Worm (Caenorhabditis elegans) whole organism, young adult: Measurements from ENCODE around the gene R05G9.5.

Source experiments
- B0035.1 ChIP-seq: sonication (generic microtip); optimal IDR thresholded peaks from 2 replicates; lab custom pipeline; 2016; ENCODE audit warnings: missing genetic modification characterization, mild to moderate bottlenecking, missing compliant biosample characterization, missing genotype, missing genetic modification reagents
- B0336.3 ChIP-seq: fragments of 200-800 bp; sonication (Bioruptor generic); IDR thresholded peaks from 2 replicates; pipeline ENCODE4 v1.3.6; 2022; ENCODE audit warnings: missing genetic modification characterization, missing compliant biosample characterization
- F10E7.11 ChIP-seq: sonication (generic microtip); optimal IDR thresholded peaks from 2 replicates; lab custom pipeline; 2017; ENCODE audit warnings: mild to moderate bottlenecking, missing genetic modification characterization, moderate library complexity, missing compliant biosample characterization
- F22D6.2 ChIP-seq: sonication (generic microtip); optimal IDR thresholded peaks from 2 replicates; lab custom pipeline; 2016; ENCODE audit warnings: mild to moderate bottlenecking, missing genetic modification characterization, missing compliant biosample characterization
- K11D2.4 ChIP-seq: fragments of 200-800 bp; sonication (Bioruptor generic); IDR thresholded peaks from 2 replicates; pipeline ENCODE4 v1.3.6; 2022; ENCODE audit warnings: missing genetic modification reagents, missing genetic modification characterization, missing compliant biosample characterization
- K12H6.12 ChIP-seq: fragments of 200-800 bp; sonication (Bioruptor generic); optimal IDR thresholded peaks from 2 replicates; lab custom pipeline; 2018; ENCODE audit warnings: mild to moderate bottlenecking, missing genetic modification characterization, missing compliant biosample characterization
- T26A5.8 ChIP-seq: sonication (generic microtip); optimal IDR thresholded peaks from 2 replicates; lab custom pipeline; 2016; ENCODE audit warnings: missing genetic modification characterization, missing compliant biosample characterization
- ama-1 ChIP-seq, 3 experiments: fragments of 150-350 bp in 1 of 3; sonication (generic microtip) in 2 of 3; optimal IDR thresholded peaks; 2 replicates each; lab custom pipeline; 2014 to 2018; ENCODE audit warnings: missing biosample characterization in 2 of 3, missing genetic modification characterization in 2 of 3, missing genetic modification reagents in 2 of 3
- athp-1 ChIP-seq: sonication (generic microtip); optimal IDR thresholded peaks from 2 replicates; lab custom pipeline; 2017; ENCODE audit warnings: mild to moderate bottlenecking, missing genetic modification characterization, missing compliant biosample characterization
- attf-5 ChIP-seq: fragments of 200-800 bp; sonication (Bioruptor generic); optimal IDR thresholded peaks from 2 replicates; lab custom pipeline; 2018; ENCODE audit warnings: mild to moderate bottlenecking, missing genetic modification characterization, missing compliant biosample characterization
- bed-2 ChIP-seq: fragments of 200-800 bp; sonication (Bioruptor generic); IDR thresholded peaks from 2 replicates; pipeline ENCODE4 v1.3.6; 2022; ENCODE audit warnings: missing genetic modification reagents, missing genetic modification characterization, missing compliant biosample characterization
- ccch-3 ChIP-seq: fragments of 200-800 bp; sonication (Bioruptor generic); optimal IDR thresholded peaks from 2 replicates; lab custom pipeline; 2018; ENCODE audit warnings: mild to moderate bottlenecking, missing genetic modification characterization, missing compliant biosample characterization
- cebp-1 ChIP-seq, 2 experiments: fragments of 200-800 bp in 1 of 2; sonication (Bioruptor generic) in 1 of 2; sonication (generic microtip) in 1 of 2; IDR thresholded peaks in 1 of 2; optimal IDR thresholded peaks in 1 of 2; 2 replicates each; pipeline versions ENCODE4 v1.3.6 to Lab custom; 2017 to 2022; ENCODE audit warnings: missing compliant biosample characterization in 2 of 2, missing genetic modification characterization in 2 of 2, mild to moderate bottlenecking in 1 of 2, missing genetic modification reagents in 1 of 2, moderate library complexity in 1 of 2
- ceh-27 ChIP-seq: fragments of 200-800 bp; sonication (Bioruptor generic); optimal IDR thresholded peaks from 2 replicates; lab custom pipeline; 2018; ENCODE audit warnings: mild to moderate bottlenecking, missing genetic modification characterization, moderate library complexity, missing compliant biosample characterization
- ceh-40 ChIP-seq: fragments of 200-800 bp; sonication (Bioruptor generic); IDR thresholded peaks from 2 replicates; pipeline ENCODE4 v1.3.6; 2022; ENCODE audit warnings: missing genetic modification characterization, missing compliant biosample characterization
- ceh-91 ChIP-seq: fragments of 200-800 bp; sonication (Bioruptor generic); IDR thresholded peaks from 2 replicates; pipeline ENCODE4 v1.3.6; 2022; ENCODE audit warnings: missing genetic modification reagents, missing genetic modification characterization, missing compliant biosample characterization
- die-1 ChIP-seq: sonication (generic microtip); optimal IDR thresholded peaks from 2 replicates; lab custom pipeline; 2016; ENCODE audit warnings: missing genotype, mild to moderate bottlenecking, missing genetic modification characterization, missing compliant biosample characterization
- dox-1 ChIP-seq: fragments of 200-800 bp; sonication (Bioruptor generic); IDR thresholded peaks from 2 replicates; pipeline ENCODE4 v1.3.6; 2022; ENCODE audit warnings: missing genetic modification reagents, missing genetic modification characterization, missing compliant biosample characterization
- egl-18 ChIP-seq: fragments of 200-800 bp; sonication (Bioruptor generic); IDR thresholded peaks from 2 replicates; pipeline ENCODE4 v1.3.6; 2022; ENCODE audit warnings: missing genetic modification reagents, missing genetic modification characterization, missing compliant biosample characterization
- egrh-3 ChIP-seq: fragments of 200-800 bp; sonication (Bioruptor generic); IDR thresholded peaks from 2 replicates; pipeline ENCODE4 v1.3.6; 2022; ENCODE audit warnings: missing genetic modification reagents, missing genetic modification characterization, missing compliant biosample characterization
- gei-17 ChIP-seq: fragments of 200-800 bp; sonication (Bioruptor generic); optimal IDR thresholded peaks from 2 replicates; lab custom pipeline; 2018; ENCODE audit warnings: mild to moderate bottlenecking, missing genetic modification characterization, missing compliant biosample characterization
- hlh-12 ChIP-seq: sonication (generic microtip); optimal IDR thresholded peaks from 2 replicates; lab custom pipeline; 2016; ENCODE audit warnings: missing genetic modification characterization, missing compliant biosample characterization
- hmg-1.2 ChIP-seq: fragments of 200-800 bp; sonication (Bioruptor generic); IDR thresholded peaks from 2 replicates; pipeline ENCODE4 v1.3.6; 2022; ENCODE audit warnings: missing genetic modification reagents, missing genetic modification characterization, missing compliant biosample characterization
- hmg-20 ChIP-seq: fragments of 200-800 bp; sonication (Bioruptor generic); IDR thresholded peaks from 2 replicates; pipeline ENCODE4 v1.3.6; 2022; ENCODE audit warnings: missing genetic modification reagents, missing genetic modification characterization, missing compliant biosample characterization
- hrde-1 ChIP-seq: sonication (generic microtip); optimal IDR thresholded peaks from 2 replicates; lab custom pipeline; 2016; ENCODE audit warnings: missing genetic modification characterization, mild to moderate bottlenecking, missing compliant biosample characterization, moderate library complexity, missing genotype, missing genetic modification reagents, borderline replicate concordance
- hsf-1 ChIP-seq: fragments of 200-800 bp; sonication (Bioruptor generic); IDR thresholded peaks from 2 replicates; pipeline ENCODE4 v1.3.6; 2022; ENCODE audit warnings: missing genetic modification reagents, missing genetic modification characterization, missing compliant biosample characterization
- lin-26 ChIP-seq: fragments of 200-800 bp; sonication (Bioruptor generic); IDR thresholded peaks from 2 replicates; pipeline ENCODE4 v1.3.6; 2022; ENCODE audit warnings: missing genetic modification reagents, missing genetic modification characterization, missing compliant biosample characterization
- madf-10 ChIP-seq: sonication (generic microtip); optimal IDR thresholded peaks from 2 replicates; lab custom pipeline; 2016; ENCODE audit warnings: mild to moderate bottlenecking, missing genetic modification characterization, missing compliant biosample characterization
- madf-3 ChIP-seq: fragments of 200-800 bp; sonication (Bioruptor generic); IDR thresholded peaks from 2 replicates; pipeline ENCODE4 v1.3.6; 2022; ENCODE audit warnings: missing genetic modification reagents, missing genetic modification characterization, missing compliant biosample characterization
- madf-6 ChIP-seq: fragments of 200-800 bp; sonication (Bioruptor generic); IDR thresholded peaks from 2 replicates; pipeline ENCODE4 v1.3.6; 2022; ENCODE audit warnings: missing genetic modification reagents, missing genetic modification characterization, missing compliant biosample characterization
- mcd-1 ChIP-seq: fragments of 200-800 bp; sonication (Bioruptor generic); IDR thresholded peaks from 2 replicates; pipeline ENCODE4 v1.3.6; 2022; ENCODE audit warnings: missing genetic modification reagents, missing genetic modification characterization, missing compliant biosample characterization
- mes-4 ChIP-seq: sonication (generic microtip); optimal IDR thresholded peaks from 2 replicates; lab custom pipeline; 2016; ENCODE audit warnings: missing genotype, missing genetic modification characterization, missing compliant biosample characterization
- pbrm-1 ChIP-seq: fragments of 200-800 bp; sonication (Bioruptor generic); IDR thresholded peaks from 2 replicates; pipeline ENCODE4 v1.3.6; 2022; ENCODE audit warnings: missing genetic modification reagents, missing genetic modification characterization, missing compliant biosample characterization
- rec-8 ChIP-seq, 2 experiments: sonication (generic microtip); optimal IDR thresholded peaks; 2 replicates each; lab custom pipeline; 2016; ENCODE audit warnings: mild to moderate bottlenecking in 2 of 2, missing genetic modification characterization in 2 of 2, missing genetic modification reagents in 2 of 2, missing genotype in 2 of 2, missing biosample characterization in 1 of 2, missing compliant biosample characterization in 1 of 2, moderate library complexity in 1 of 2
- rpc-1 ChIP-seq, 2 experiments: fragments of 150-350 bp in 1 of 2; sonication (generic microtip) in 1 of 2; optimal IDR thresholded peaks; 2 replicates each; lab custom pipeline; 2014 to 2018; ENCODE audit warnings: missing biosample characterization in 1 of 2, missing genetic modification characterization in 1 of 2, missing genetic modification reagents in 1 of 2, missing genotype in 1 of 2
- snpc-3.4 ChIP-seq: sonication (generic microtip); optimal IDR thresholded peaks from 2 replicates; lab custom pipeline; 2017; ENCODE audit warnings: missing genetic modification characterization, mild to moderate bottlenecking, missing compliant biosample characterization, antibody characterized with exemption, moderate library complexity, missing genotype, missing genetic modification reagents
- snpc-4 ChIP-seq, 5 experiments: fragments of 150-350 bp in 1 of 5; sonication (generic microtip) in 4 of 5; optimal IDR thresholded peaks; 2 replicates each; lab custom pipeline; 2014 to 2018; ENCODE audit warnings: missing genetic modification characterization in 5 of 5, missing biosample characterization in 3 of 5, antibody characterized with exemption in 2 of 5, mild to moderate bottlenecking in 2 of 5, missing compliant biosample characterization in 2 of 5, missing genotype in 2 of 5, moderate library complexity in 2 of 5, missing genetic modification reagents in 1 of 5
- tbx-9 ChIP-seq: sonication (generic microtip); optimal IDR thresholded peaks from 2 replicates; lab custom pipeline; 2016; ENCODE audit warnings: borderline replicate concordance, missing genetic modification characterization, inconsistent platforms, missing compliant biosample characterization
- xnd-1 ChIP-seq: sonication (generic microtip); optimal IDR thresholded peaks from 2 replicates; lab custom pipeline; 2016; ENCODE audit warnings: missing genotype, missing genetic modification reagents, missing genetic modification characterization, missing compliant biosample characterization
- zfh-2 ChIP-seq: fragments of 200-800 bp; sonication (Bioruptor generic); conservative IDR thresholded peaks from 2 replicates; pipeline ENCODE4 v1.3.6; 2022; ENCODE audit warnings: missing genetic modification reagents, missing genetic modification characterization, missing compliant biosample characterization
- ztf-18 ChIP-seq: sonication (generic microtip); optimal IDR thresholded peaks from 2 replicates; lab custom pipeline; 2016; ENCODE audit warnings: missing genotype, mild to moderate bottlenecking, missing genetic modification characterization, missing compliant biosample characterization

R05G9.5 gene

ce11 chrII:6493709-6494326 lies 6.2 kb downstream of the R05G9.5 start (continued):
- TF ChIP-seq ama-1 (optimal IDR thresholded peaks at IDR 0.05; lab: Kevin White, UChicago) (no peak), ama-1 (GFP tag; optimal IDR thresholded peaks at IDR 0.05; lab: Kevin White, UChicago) (peak in 1 of 2 experiments; percentile 6), rec-8 (tag; optimal IDR thresholded peaks at IDR 0.05; lab: Kevin White, UChicago) (no peak), madf-6 (GFP tag; lab: Robert Waterston, UW) (peak; percentile 53; the same call in 1 of the 2 replicates), ceh-40 (GFP tag; lab: Robert Waterston, UW) (no peak), T26A5.8 (no peak), hrde-1 (tag; lab: Kevin White, UChicago) (peak; percentile 28), mes-4 (no peak), F22D6.2 (tag; lab: Kevin White, UChicago) (no peak), pbrm-1 (GFP tag; lab: Robert Waterston, UW) (0 out of 2 replicates have a peak, but pooled peaks have one; percentile 28), snpc-3.4 (peak; percentile 14), B0336.3 (GFP tag; lab: Robert Waterston, UW) (no peak), madf-3 (GFP tag; lab: Robert Waterston, UW) (0 out of 2 replicates have a peak, but pooled peaks have one; percentile 1), gei-17 (GFP tag; lab: Kevin White, UChicago) (no peak), hmg-20 (no peak), xnd-1 (tag; lab: Kevin White, UChicago) (peak; percentile 35)

DNA sequence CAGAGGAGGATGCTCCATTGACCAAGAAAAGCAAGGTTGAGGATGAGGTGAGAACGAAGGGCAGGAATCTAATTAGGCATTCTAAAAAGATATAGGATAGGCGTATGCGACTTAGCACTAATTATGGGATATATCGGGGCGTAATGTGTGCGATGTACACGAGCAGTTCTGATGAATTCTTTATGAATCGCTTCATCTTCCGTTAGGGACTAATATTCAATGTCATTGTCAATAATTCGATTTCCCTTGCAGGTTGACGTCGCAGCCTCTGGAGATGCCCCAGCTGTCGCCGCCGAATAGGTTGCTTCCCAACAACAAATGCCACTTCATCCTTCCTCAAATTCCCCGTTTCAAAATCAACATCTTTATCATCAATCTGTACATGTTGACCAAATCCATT lies 6.9 kb downstream of the R05G9.5 start:
- TF ChIP-seq hlh-12 (tag; lab: Kevin White, UChicago) (no peak), egl-18 (GFP tag; lab: Robert Waterston, UW) (0 out of 2 replicates have a peak, but pooled peaks have one; percentile 7)

DNA sequence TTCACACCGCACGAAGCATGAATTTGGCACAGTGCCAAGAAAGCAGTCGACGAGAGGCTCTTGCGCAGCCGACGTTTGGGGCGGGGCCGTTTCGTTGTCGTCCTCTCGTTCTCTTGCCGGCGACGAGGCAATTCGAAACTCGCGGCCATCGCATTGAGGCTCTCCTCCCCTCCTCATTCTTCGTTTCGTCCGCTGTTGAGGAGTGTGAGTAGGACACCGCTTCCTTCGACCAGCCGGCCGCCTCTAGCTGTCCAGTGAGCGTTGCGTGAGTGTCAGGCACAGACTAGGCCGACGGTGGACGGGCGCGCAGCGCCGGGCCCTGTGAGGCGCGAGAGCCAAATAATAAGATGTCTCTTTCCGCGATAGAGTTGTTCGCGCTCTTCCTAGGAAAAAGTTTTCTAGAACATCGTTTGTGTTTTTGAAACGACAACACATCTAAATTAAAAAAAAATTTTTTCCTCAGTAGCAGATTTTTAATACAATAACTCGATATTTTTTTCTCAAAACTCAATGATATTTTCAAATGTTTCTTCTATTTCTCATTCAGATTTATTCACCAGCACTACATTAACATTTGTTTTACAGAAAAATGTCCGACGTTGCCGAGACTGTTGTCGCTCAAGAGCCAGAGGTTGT lies 8.1 kb downstream of the R05G9.5 start, which contains the start of the genes T28D9.11 and T28D9.1:
Gene T28D9.11 (minus strand): TSS at position 177 of the 636 bp plus-strand sequence.
Gene T28D9.1 (plus strand): TSS at position 586 of the 636 bp plus-strand sequence.
- TF ChIP-seq K12H6.12 (tag; lab: Kevin White, UChicago) (peak; percentile 64), hsf-1 (GFP tag; lab: Robert Waterston, UW) (no peak), ceh-27 (GFP tag; lab: Kevin White, UChicago) (peak; percentile 71), F10E7.11 (no peak), bed-2 (0 out of 2 replicates have a peak, but pooled peaks have one; percentile 76), die-1 (tag; lab: Kevin White, UChicago) (peak; percentile 2), F22D6.2 (tag; lab: Kevin White, UChicago) (no peak), athp-1 (no peak), cebp-1 (GFP tag; IDR thresholded peaks at IDR 0.05; lab: Robert Waterston, UW) (no peak; the same call in 1 of the 2 replicates), cebp-1 (tag; optimal IDR thresholded peaks at IDR 0.05; lab: Kevin White, UChicago) (peak; percentile 57), attf-5 (GFP tag; lab: Kevin White, UChicago) (peak; percentile 72), zfh-2 (GFP tag; lab: Robert Waterston, UW) (peak; percentile 99), ztf-18 (peak; percentile 6), lin-26 (GFP tag; lab: Robert Waterston, UW) (peak; percentile 61; the same call in 1 of the 2 replicates), egrh-3 (GFP tag; lab: Robert Waterston, UW) (peak; percentile 88), rpc-1 (optimal IDR thresholded peaks at IDR 0.05; lab: Kevin White, UChicago) (no peak), rpc-1 (tag; optimal IDR thresholded peaks at IDR 0.05; lab: Kevin White, UChicago) (no peak), hmg-1.2 (GFP tag; lab: Robert Waterston, UW) (peak; percentile 28; the same call in 1 of the 2 replicates), K11D2.4 (GFP tag; lab: Robert Waterston, UW) (peak; percentile 46; the same call in 1 of the 2 replicates), mcd-1 (GFP tag; lab: Robert Waterston, UW) (peak; percentile 66), dox-1 (peak; percentile 66), ccch-3 (no peak), ceh-91 (GFP tag; lab: Robert Waterston, UW) (0 out of 2 replicates have a peak, but pooled peaks have one; percentile 25), snpc-4 (GFP tag; optimal IDR thresholded peaks at IDR 0.05; lab: Kevin White, UChicago) (peak; percentile 83), snpc-4 (tag; optimal IDR thresholded peaks at IDR 0.05; lab: Kevin White, UChicago) (peak; percentile 76 to 91 (median 84)), B0035.1 (tag; lab: Kevin White, UChicago) (no peak), tbx-9 (tag; lab: Kevin White, UChicago) (no peak), madf-10 (tag; lab: Kevin White, UChicago) (peak; percentile 28)
